Fruit fly (Drosophila melanogaster): ENCODE measurements around the gene CG3823.

CG3823 gene

DNA sequence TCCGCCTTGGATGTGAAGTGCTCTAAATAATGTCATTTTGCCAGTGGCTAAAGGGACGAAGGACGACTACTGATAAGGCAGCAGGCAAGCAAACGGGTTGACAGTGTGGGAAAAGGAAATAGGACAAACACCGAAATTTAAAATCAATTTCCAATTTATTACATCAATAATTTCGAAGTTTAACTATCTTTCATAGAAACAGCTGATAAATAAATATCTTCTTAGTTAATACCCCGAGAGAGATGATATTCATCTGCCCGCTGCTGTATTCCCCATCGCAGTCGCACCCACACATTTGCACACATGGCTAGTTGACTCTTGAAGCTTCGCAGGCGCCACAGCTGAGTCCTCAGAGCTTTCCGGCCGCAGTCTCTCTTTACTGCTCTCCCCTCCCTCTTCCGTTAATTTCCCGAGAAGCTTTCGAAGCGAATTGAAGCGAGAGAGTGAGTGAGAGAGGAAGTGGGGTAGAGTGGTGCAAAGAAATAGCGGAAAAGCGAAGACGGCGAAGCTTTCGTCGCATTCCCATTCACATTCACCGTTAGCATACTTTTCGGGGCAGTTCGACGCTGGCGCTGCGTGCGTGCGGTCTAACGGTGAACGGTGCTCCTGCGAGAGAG lies 13.2 kb downstream of the CG3823 start (continued):
- TF ChIP-seq Gug (GFP tag; IDR thresholded peaks at IDR 0.05) (peak; percentile 49; the same call in 2 of the 4 replicates), tx (GFP tag; optimal IDR thresholded peaks at IDR 0.05) (no peak), row (GFP tag; IDR thresholded peaks at IDR 0.05) (peak; percentile 83), CG8924 (tag; optimal IDR thresholded peaks at IDR 0.05) (peak; percentile 46), CG3281 (GFP tag; optimal IDR thresholded peaks at IDR 0.05) (peak; percentile 78), gcm (GFP tag; optimal IDR thresholded peaks at IDR 0.05) (no peak), Hr3 (GFP tag; optimal IDR thresholded peaks at IDR 0.05) (peak; percentile 28), CG8290 (GFP tag; optimal IDR thresholded peaks at IDR 0.05) (no peak), CG8290 (tag; optimal IDR thresholded peaks at IDR 0.05) (peak in 1 of 2 experiments; percentile 83), gt (GFP tag; IDR thresholded peaks at IDR 0.05) (0 out of 2 replicates have a peak, but pooled peaks have one; percentile 24), CG10959 (GFP tag; IDR thresholded peaks at IDR 0.05) (no peak), jumu (GFP tag; optimal IDR thresholded peaks at IDR 0.05) (peak; percentile 20), ato (GFP tag; IDR thresholded peaks at IDR 0.05; ENCODE audit: partially characterized antibody) (no peak), Spps (tag; optimal IDR thresholded peaks at IDR 0.05) (no peak), kni (GFP tag; optimal IDR thresholded peaks at IDR 0.05) (no peak), gsb-n (tag; optimal IDR thresholded peaks at IDR 0.05) (no peak), CG10209 (GFP tag; optimal IDR thresholded peaks at IDR 0.05) (peak; percentile 65), CG7745 (tag; optimal IDR thresholded peaks at IDR 0.05) (no peak), CG30431 (GFP tag; optimal IDR thresholded peaks at IDR 0.05) (no peak), Oli (tag; optimal IDR thresholded peaks at IDR 0.05) (peak; percentile 58), chn (GFP tag; optimal IDR thresholded peaks at IDR 0.05) (peak; percentile 42), CG31441 (GFP tag; IDR thresholded peaks at IDR 0.05) (peak; percentile 51), trh (GFP tag; optimal IDR thresholded peaks at IDR 0.05) (no peak), Six4 (GFP tag; optimal IDR thresholded peaks at IDR 0.05) (peak; percentile 28), br (optimal IDR thresholded peaks at IDR 0.05) (no peak), CG31365 (tag; optimal IDR thresholded peaks at IDR 0.05) (no peak), NC2α (GFP tag; optimal IDR thresholded peaks at IDR 0.05) (no peak), gcm2 (GFP tag; optimal IDR thresholded peaks at IDR 0.05) (peak; percentile 3), CG2129 (GFP tag; IDR thresholded peaks at IDR 0.05; ENCODE audit: partially characterized antibody) (no peak), tap (tag; optimal IDR thresholded peaks at IDR 0.05) (peak; percentile 53), da (GFP tag; optimal IDR thresholded peaks at IDR 0.05) (no peak), CG14965 (GFP tag; optimal IDR thresholded peaks at IDR 0.05; ENCODE audit: borderline replicate concordance) (no peak), CG11560 (tag; IDR thresholded peaks at IDR 0.05) (0 out of 3 replicates have a peak, but pooled peaks have one; percentile 31), CG5953 (GFP tag; IDR thresholded peaks at IDR 0.05) (no peak), so (GFP tag; IDR thresholded peaks at IDR 0.05) (peak; percentile 55; the same call in 1 of the 3 replicates), peb (GFP tag; IDR thresholded peaks at IDR 0.05) (no peak), CG9817 (tag; optimal IDR thresholded peaks at IDR 0.05) (peak; percentile 52), ranshi (GFP tag; IDR thresholded peaks at IDR 0.05) (peak; percentile 70), Jarid2 (GFP tag; optimal IDR thresholded peaks at IDR 0.05) (no peak), CG9797 (GFP tag; optimal IDR thresholded peaks at IDR 0.05) (no peak), Dip2 (GFP tag; IDR thresholded peaks at IDR 0.05) (no peak), CG10366 (GFP tag; IDR thresholded peaks at IDR 0.05) (peak; percentile 60), Awh (GFP tag; IDR thresholded peaks at IDR 0.05) (peak; percentile 50; the same call in 1 of the 2 replicates), CG2120 (GFP tag; optimal IDR thresholded peaks at IDR 0.05) (peak; percentile 83), inv (GFP tag; IDR thresholded peaks at IDR 0.05; ENCODE audit: partially characterized antibody) (no peak), jing (GFP tag; optimal IDR thresholded peaks at IDR 0.05) (no peak), tll (GFP tag; optimal IDR thresholded peaks at IDR 0.05) (no peak), CrebB (tag; optimal IDR thresholded peaks at IDR 0.05) (peak; percentile 20), nom (GFP tag; optimal IDR thresholded peaks at IDR 0.05) (no peak), eve (GFP tag; optimal IDR thresholded peaks at IDR 0.05) (no peak), CG10267 (tag; optimal IDR thresholded peaks at IDR 0.05) (peak; percentile 19)

Data from whole organism, embryonic.